Worm (Caenorhabditis elegans) whole organism, young adult: Measurements from ENCODE around the gene Y32H12A.7.

Source experiments
- B0019.2 ChIP-seq: fragments of 200-800 bp; sonication (Bioruptor generic); conservative IDR thresholded peaks from 2 replicates; pipeline ENCODE4 v1.3.6; 2022; ENCODE audit warnings: missing genetic modification reagents, missing genetic modification characterization, missing compliant biosample characterization
- B0035.1 ChIP-seq: sonication (generic microtip); optimal IDR thresholded peaks from 2 replicates; lab custom pipeline; 2016; ENCODE audit warnings: missing genetic modification characterization, mild to moderate bottlenecking, missing compliant biosample characterization, missing genotype, missing genetic modification reagents
- C17E4.6 ChIP-seq: fragments of 200-800 bp; sonication (Bioruptor generic); IDR thresholded peaks from 2 replicates; pipeline ENCODE4 v1.3.6; 2022; ENCODE audit warnings: missing genetic modification reagents, missing genetic modification characterization, missing compliant biosample characterization
- F33H1.4 ChIP-seq: fragments of 200-800 bp; sonication (Bioruptor generic); IDR thresholded peaks from 2 replicates; pipeline ENCODE4 v1.3.6; 2022; ENCODE audit warnings: missing genetic modification reagents, missing genetic modification characterization, missing compliant biosample characterization
- F37B4.10 ChIP-seq: fragments of 200-800 bp; sonication (Bioruptor generic); IDR thresholded peaks from 2 replicates; pipeline ENCODE4 v1.3.6; 2022; ENCODE audit warnings: missing genetic modification characterization, missing compliant biosample characterization
- Y53F4B.3 ChIP-seq: fragments of 200-800 bp; sonication (Bioruptor generic); IDR thresholded peaks from 2 replicates; pipeline ENCODE4 v1.3.6; 2022; ENCODE audit warnings: missing genetic modification reagents, missing genetic modification characterization, missing compliant biosample characterization
- Y53G8AR.9 ChIP-seq: fragments of 200-800 bp; sonication (Bioruptor generic); conservative IDR thresholded peaks from 2 replicates; pipeline ENCODE4 v1.3.6; 2022; ENCODE audit warnings: missing genetic modification reagents, missing genetic modification characterization, missing compliant biosample characterization
- Y67H2A.10 ChIP-seq: fragments of 200-800 bp; sonication (Bioruptor generic); conservative IDR thresholded peaks from 2 replicates; pipeline ENCODE4 v1.3.6; 2022; ENCODE audit warnings: missing genetic modification reagents, missing genetic modification characterization, missing compliant biosample characterization
- atf-7 ChIP-seq: sonication (generic microtip); optimal IDR thresholded peaks from 2 replicates; lab custom pipeline; 2017; ENCODE audit warnings: mild to moderate bottlenecking, missing genetic modification characterization, missing compliant biosample characterization
- athp-1 ChIP-seq: sonication (generic microtip); optimal IDR thresholded peaks from 2 replicates; lab custom pipeline; 2017; ENCODE audit warnings: mild to moderate bottlenecking, missing genetic modification characterization, missing compliant biosample characterization
- attf-6 ChIP-seq: fragments of 200-800 bp; sonication (Bioruptor generic); IDR thresholded peaks from 2 replicates; pipeline ENCODE4 v1.3.6; 2022; ENCODE audit warnings: missing genetic modification reagents, missing genetic modification characterization, missing compliant biosample characterization
- bed-2 ChIP-seq: fragments of 200-800 bp; sonication (Bioruptor generic); IDR thresholded peaks from 2 replicates; pipeline ENCODE4 v1.3.6; 2022; ENCODE audit warnings: missing genetic modification reagents, missing genetic modification characterization, missing compliant biosample characterization
- cebp-1 ChIP-seq, 2 experiments: fragments of 200-800 bp in 1 of 2; sonication (Bioruptor generic) in 1 of 2; sonication (generic microtip) in 1 of 2; IDR thresholded peaks in 1 of 2; optimal IDR thresholded peaks in 1 of 2; 2 replicates each; pipeline versions ENCODE4 v1.3.6 to Lab custom; 2017 to 2022; ENCODE audit warnings: missing compliant biosample characterization in 2 of 2, missing genetic modification characterization in 2 of 2, mild to moderate bottlenecking in 1 of 2, missing genetic modification reagents in 1 of 2, moderate library complexity in 1 of 2
- ceh-27 ChIP-seq: fragments of 200-800 bp; sonication (Bioruptor generic); optimal IDR thresholded peaks from 2 replicates; lab custom pipeline; 2018; ENCODE audit warnings: mild to moderate bottlenecking, missing genetic modification characterization, moderate library complexity, missing compliant biosample characterization
- ceh-40 ChIP-seq: fragments of 200-800 bp; sonication (Bioruptor generic); IDR thresholded peaks from 2 replicates; pipeline ENCODE4 v1.3.6; 2022; ENCODE audit warnings: missing genetic modification characterization, missing compliant biosample characterization
- dox-1 ChIP-seq: fragments of 200-800 bp; sonication (Bioruptor generic); IDR thresholded peaks from 2 replicates; pipeline ENCODE4 v1.3.6; 2022; ENCODE audit warnings: missing genetic modification reagents, missing genetic modification characterization, missing compliant biosample characterization
- efl-1 ChIP-seq: fragments of 150-350 bp; optimal IDR thresholded peaks from 2 replicates; lab custom pipeline; 2014; ENCODE audit warnings: missing biosample characterization, missing genetic modification reagents, missing genetic modification characterization
- egl-44 ChIP-seq: fragments of 200-800 bp; sonication (Bioruptor generic); IDR thresholded peaks from 2 replicates; pipeline ENCODE4 v1.3.6; 2022; ENCODE audit warnings: missing genetic modification reagents, missing genetic modification characterization, missing compliant biosample characterization
- ets-4 ChIP-seq: fragments of 200-800 bp; sonication (Bioruptor generic); optimal IDR thresholded peaks from 2 replicates; lab custom pipeline; 2018; ENCODE audit warnings: mild to moderate bottlenecking, missing genetic modification characterization, missing compliant biosample characterization
- gei-17 ChIP-seq: fragments of 200-800 bp; sonication (Bioruptor generic); optimal IDR thresholded peaks from 2 replicates; lab custom pipeline; 2018; ENCODE audit warnings: mild to moderate bottlenecking, missing genetic modification characterization, missing compliant biosample characterization
- hlh-26 ChIP-seq: fragments of 200-800 bp; sonication (Bioruptor generic); conservative IDR thresholded peaks from 2 replicates; pipeline ENCODE4 v1.3.6; 2022; ENCODE audit warnings: missing genetic modification reagents, missing genetic modification characterization, missing compliant biosample characterization
- hmg-1.2 ChIP-seq: fragments of 200-800 bp; sonication (Bioruptor generic); IDR thresholded peaks from 2 replicates; pipeline ENCODE4 v1.3.6; 2022; ENCODE audit warnings: missing genetic modification reagents, missing genetic modification characterization, missing compliant biosample characterization
- let-526 ChIP-seq: fragments of 200-800 bp; sonication (Bioruptor generic); IDR thresholded peaks from 2 replicates; pipeline ENCODE4 v1.3.6; 2022; ENCODE audit warnings: missing genetic modification reagents, missing genetic modification characterization, missing compliant biosample characterization
- lin-54 ChIP-seq: fragments of 200-800 bp; sonication (Bioruptor generic); optimal IDR thresholded peaks from 2 replicates; lab custom pipeline; 2018; ENCODE audit warnings: mild to moderate bottlenecking, missing genetic modification characterization, missing compliant biosample characterization
- lsl-1 ChIP-seq: fragments of 200-800 bp; sonication (Bioruptor generic); optimal IDR thresholded peaks from 2 replicates; lab custom pipeline; 2018; ENCODE audit warnings: mild to moderate bottlenecking, missing genetic modification characterization, moderate library complexity, missing compliant biosample characterization
- lsy-27 ChIP-seq: sonication (generic microtip); optimal IDR thresholded peaks from 2 replicates; lab custom pipeline; 2017; ENCODE audit warnings: missing genetic modification characterization, mild to moderate bottlenecking, missing compliant biosample characterization, antibody characterized with exemption, missing genotype, borderline replicate concordance; ENCODE audit not compliant: insufficient read depth
- madf-10 ChIP-seq: sonication (generic microtip); optimal IDR thresholded peaks from 2 replicates; lab custom pipeline; 2016; ENCODE audit warnings: mild to moderate bottlenecking, missing genetic modification characterization, missing compliant biosample characterization
- madf-6 ChIP-seq: fragments of 200-800 bp; sonication (Bioruptor generic); IDR thresholded peaks from 2 replicates; pipeline ENCODE4 v1.3.6; 2022; ENCODE audit warnings: missing genetic modification reagents, missing genetic modification characterization, missing compliant biosample characterization
- nfya-2 ChIP-seq: fragments of 200-800 bp; sonication (Bioruptor generic); IDR thresholded peaks from 2 replicates; pipeline ENCODE4 v1.3.6; 2022; ENCODE audit warnings: missing genetic modification reagents, missing genetic modification characterization, missing compliant biosample characterization
- nhr-120 ChIP-seq: fragments of 200-800 bp; sonication (Bioruptor generic); IDR thresholded peaks from 2 replicates; pipeline ENCODE4 v1.3.6; 2022; ENCODE audit warnings: missing genetic modification characterization, missing compliant biosample characterization
- nhr-27 ChIP-seq: fragments of 200-800 bp; sonication (Bioruptor generic); optimal IDR thresholded peaks from 2 replicates; lab custom pipeline; 2018; ENCODE audit warnings: mild to moderate bottlenecking, missing genetic modification characterization, moderate library complexity, missing compliant biosample characterization
- nhr-90 ChIP-seq: sonication (generic microtip); optimal IDR thresholded peaks from 2 replicates; lab custom pipeline; 2016; ENCODE audit warnings: missing genotype, mild to moderate bottlenecking, missing genetic modification characterization, missing compliant biosample characterization
- pbrm-1 ChIP-seq: fragments of 200-800 bp; sonication (Bioruptor generic); IDR thresholded peaks from 2 replicates; pipeline ENCODE4 v1.3.6; 2022; ENCODE audit warnings: missing genetic modification reagents, missing genetic modification characterization, missing compliant biosample characterization
- repo-1 ChIP-seq: sonication (generic microtip); optimal IDR thresholded peaks from 2 replicates; lab custom pipeline; 2017; ENCODE audit warnings: mild to moderate bottlenecking, missing genetic modification characterization, missing compliant biosample characterization
- snpc-1.1 ChIP-seq: sonication (generic microtip); optimal IDR thresholded peaks from 2 replicates; lab custom pipeline; 2017; ENCODE audit warnings: missing genetic modification characterization, mild to moderate bottlenecking, missing compliant biosample characterization, antibody characterized with exemption, moderate library complexity, missing genotype, missing genetic modification reagents; ENCODE audit not compliant: insufficient read depth
- snpc-1.3 ChIP-seq: sonication (generic microtip); optimal IDR thresholded peaks from 2 replicates; lab custom pipeline; 2017; ENCODE audit warnings: missing genetic modification characterization, mild to moderate bottlenecking, missing compliant biosample characterization, antibody characterized with exemption, moderate library complexity, missing genotype, missing genetic modification reagents; ENCODE audit not compliant: insufficient read depth
- snpc-3.4 ChIP-seq: sonication (generic microtip); optimal IDR thresholded peaks from 2 replicates; lab custom pipeline; 2017; ENCODE audit warnings: missing genetic modification characterization, mild to moderate bottlenecking, missing compliant biosample characterization, antibody characterized with exemption, moderate library complexity, missing genotype, missing genetic modification reagents
- snpc-4 ChIP-seq, 5 experiments: fragments of 150-350 bp in 1 of 5; sonication (generic microtip) in 4 of 5; optimal IDR thresholded peaks; 2 replicates each; lab custom pipeline; 2014 to 2018; ENCODE audit warnings: missing genetic modification characterization in 5 of 5, missing biosample characterization in 3 of 5, antibody characterized with exemption in 2 of 5, mild to moderate bottlenecking in 2 of 5, missing compliant biosample characterization in 2 of 5, missing genotype in 2 of 5, moderate library complexity in 2 of 5, missing genetic modification reagents in 1 of 5
- tbp1 ChIP-seq: fragments of 200-800 bp; sonication (Bioruptor generic); optimal IDR thresholded peaks from 2 replicates; lab custom pipeline; 2018; ENCODE audit warnings: mild to moderate bottlenecking, missing genetic modification characterization, missing compliant biosample characterization
- unc-130 ChIP-seq: sonication (generic microtip); optimal IDR thresholded peaks from 2 replicates; lab custom pipeline; 2016; ENCODE audit warnings: missing genetic modification reagents, missing genetic modification characterization, missing compliant biosample characterization
- xnd-1 ChIP-seq: sonication (generic microtip); optimal IDR thresholded peaks from 2 replicates; lab custom pipeline; 2016; ENCODE audit warnings: missing genotype, missing genetic modification reagents, missing genetic modification characterization, missing compliant biosample characterization
- zfh-2 ChIP-seq: fragments of 200-800 bp; sonication (Bioruptor generic); conservative IDR thresholded peaks from 2 replicates; pipeline ENCODE4 v1.3.6; 2022; ENCODE audit warnings: missing genetic modification reagents, missing genetic modification characterization, missing compliant biosample characterization
- zim-3 ChIP-seq: sonication (generic microtip); optimal IDR thresholded peaks from 2 replicates; lab custom pipeline; 2017; ENCODE audit warnings: mild to moderate bottlenecking, missing genetic modification characterization, moderate library complexity, missing compliant biosample characterization
- ztf-25 ChIP-seq: fragments of 200-800 bp; sonication (Bioruptor generic); IDR thresholded peaks from 2 replicates; pipeline ENCODE4 v1.3.6; 2022; ENCODE audit warnings: missing genetic modification reagents, missing genetic modification characterization, missing compliant biosample characterization
- ztf-26 ChIP-seq: sonication (generic microtip); optimal IDR thresholded peaks from 2 replicates; lab custom pipeline; 2017; ENCODE audit warnings: missing genetic modification characterization, missing compliant biosample characterization
- ztf-3 ChIP-seq: fragments of 200-800 bp; sonication (Bioruptor generic); optimal IDR thresholded peaks from 2 replicates; lab custom pipeline; 2018; ENCODE audit warnings: mild to moderate bottlenecking, missing genetic modification characterization, missing compliant biosample characterization

Gene Y32H12A.7

DNA sequence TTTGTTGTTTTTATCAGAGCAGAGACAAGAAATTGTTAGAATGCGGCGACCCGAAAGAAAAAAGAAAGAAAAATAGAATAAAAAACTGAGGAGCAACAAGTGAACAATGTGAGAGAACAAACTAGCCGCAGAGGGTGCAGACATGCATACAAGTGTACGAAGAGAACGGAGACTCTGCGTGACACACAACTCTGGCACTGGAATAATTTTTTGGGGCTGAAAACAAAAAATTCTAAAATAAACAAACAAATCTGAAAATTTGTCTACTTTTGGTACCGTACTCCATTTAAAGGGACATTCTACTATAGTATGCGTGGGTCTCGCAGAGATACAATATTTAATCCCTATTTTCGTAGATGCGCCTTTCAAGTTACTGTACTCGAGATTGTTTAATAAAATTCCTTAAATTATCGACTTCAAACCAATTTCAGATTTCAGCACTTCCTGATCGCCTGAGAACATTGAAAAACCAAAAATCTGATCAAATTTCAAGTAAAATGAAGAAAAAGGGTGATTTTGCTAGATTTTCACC lies 10.1 kb downstream of the Y32H12A.7 start:
- no peak for TF ChIP-seq bed-2 (GFP tag; lab: Robert Waterston, UW)
- TF ChIP-seq Y53G8AR.9 (GFP tag; lab: Robert Waterston, UW), result no peak
- TF ChIP-seq snpc-3.4 (tag; lab: Kevin White, UChicago), result peak; percentile 47
- peak; percentile 89 for TF ChIP-seq F33H1.4 (GFP tag; lab: Robert Waterston, UW)
- peak; percentile 33; the same call in 1 of the 2 replicates for TF ChIP-seq hmg-1.2 (GFP tag; lab: Robert Waterston, UW)
- no peak for TF ChIP-seq zim-3 (tag; lab: Kevin White, UChicago)
- peak; percentile 94 for TF ChIP-seq lsl-1 (GFP tag; lab: Kevin White, UChicago)
- TF ChIP-seq snpc-1.1 (tag; lab: Kevin White, UChicago), result peak; percentile 19
- no peak for TF ChIP-seq B0035.1 (tag; lab: Kevin White, UChicago)
- TF ChIP-seq efl-1, result peak; percentile 46
- no peak for TF ChIP-seq gei-17 (GFP tag; lab: Kevin White, UChicago)
- no peak for TF ChIP-seq egl-44
- TF ChIP-seq tbp1 (GFP tag; lab: Kevin White, UChicago), result no peak
- TF ChIP-seq Y67H2A.10 (GFP tag; lab: Robert Waterston, UW), result no peak
- TF ChIP-seq dox-1 (GFP tag; lab: Robert Waterston, UW), result peak; percentile 44; the same call in 1 of the 2 replicates
- no peak for TF ChIP-seq ztf-26 (tag; lab: Kevin White, UChicago)
- TF ChIP-seq lsy-27, result no peak
- no peak for TF ChIP-seq ceh-40
- no peak for TF ChIP-seq cebp-1 (GFP tag; IDR thresholded peaks at IDR 0.05; lab: Robert Waterston, UW)
- no peak for TF ChIP-seq cebp-1 (tag; optimal IDR thresholded peaks at IDR 0.05; lab: Kevin White, UChicago)
- no peak for TF ChIP-seq F37B4.10 (GFP tag; lab: Robert Waterston, UW)
- no peak for TF ChIP-seq ztf-25 (GFP tag; lab: Robert Waterston, UW)
- peak; percentile 1 for TF ChIP-seq athp-1 (tag; lab: Kevin White, UChicago)
- TF ChIP-seq C17E4.6 (GFP tag; lab: Robert Waterston, UW), result no peak
- TF ChIP-seq nhr-90 (tag; lab: Kevin White, UChicago), result no peak
- TF ChIP-seq ztf-3 (GFP tag; lab: Kevin White, UChicago), result no peak
- no peak for TF ChIP-seq snpc-1.3 (tag; lab: Kevin White, UChicago)
- no peak for TF ChIP-seq B0019.2 (GFP tag; lab: Robert Waterston, UW)
- TF ChIP-seq Y53F4B.3 (GFP tag; lab: Robert Waterston, UW), result no peak
- no peak for TF ChIP-seq ceh-27 (GFP tag; lab: Kevin White, UChicago)
- no peak for TF ChIP-seq nhr-27 (tag; lab: Kevin White, UChicago)
- TF ChIP-seq unc-130 (GFP tag; lab: Kevin White, UChicago), result no peak
- TF ChIP-seq nhr-120 (GFP tag; lab: Robert Waterston, UW), result no peak
- TF ChIP-seq madf-10 (tag; lab: Kevin White, UChicago), result no peak
- no peak for TF ChIP-seq hlh-26 (GFP tag; lab: Robert Waterston, UW)
- TF ChIP-seq madf-6 (GFP tag; lab: Robert Waterston, UW), result peak; percentile 94
- TF ChIP-seq xnd-1, result peak; percentile 78
- TF ChIP-seq pbrm-1, result no peak
- TF ChIP-seq snpc-4 (GFP tag; optimal IDR thresholded peaks at IDR 0.05; lab: Kevin White, UChicago), result no peak
- peak in 1 of 4 experiments; percentile 10 for TF ChIP-seq snpc-4 (tag; optimal IDR thresholded peaks at IDR 0.05; lab: Kevin White, UChicago)
- no peak for TF ChIP-seq let-526 (GFP tag; lab: Robert Waterston, UW)
- TF ChIP-seq lin-54 (GFP tag; lab: Kevin White, UChicago), result peak; percentile 23
- TF ChIP-seq ets-4, result no peak
- no peak for TF ChIP-seq atf-7 (tag; lab: Kevin White, UChicago)
- TF ChIP-seq attf-6 (GFP tag; lab: Robert Waterston, UW), result no peak
- no peak for TF ChIP-seq repo-1 (tag; lab: Kevin White, UChicago)
- TF ChIP-seq zfh-2 (GFP tag; lab: Robert Waterston, UW), result no peak
- TF ChIP-seq nfya-2 (GFP tag; lab: Robert Waterston, UW), result no peak
